Fruit fly (Drosophila melanogaster) whole organism, embryonic: ENCODE results near the gene Gdi.
A peak's percentile ranks its signal among the peaks of the same experiment; 100 is the strongest.

Experiments
- Adf1 ChIP-seq: fragments of 200-800 bp; sonication (Bioruptor generic); IDR thresholded peaks from 2 replicates; pipeline ENCODE4 v1.3.6; 2022; ENCODE audit warnings: missing biosample characterization, missing genetic modification characterization
- Asciz ChIP-seq: fragments of 200-800 bp; sonication (Bioruptor generic); optimal IDR thresholded peaks from 2 replicates; lab custom pipeline; 2017; ENCODE audit warnings: missing biosample characterization, mild to moderate bottlenecking, missing genetic modification characterization, missing genetic modification reagents
- Atf-2 ChIP-seq: fragments of 200-800 bp; sonication (Bioruptor generic); optimal IDR thresholded peaks from 2 replicates; lab custom pipeline; 2016; ENCODE audit warnings: missing biosample characterization, missing genetic modification characterization
- Bteb2 ChIP-seq: fragments of 200-800 bp; sonication (Bioruptor generic); optimal IDR thresholded peaks from 2 replicates; lab custom pipeline; 2016; ENCODE audit warnings: missing biosample characterization, missing genetic modification characterization
- CG10654 ChIP-seq: fragments of 200-800 bp; sonication (Bioruptor generic); optimal IDR thresholded peaks from 2 replicates; lab custom pipeline; 2016; ENCODE audit warnings: missing biosample characterization, missing genetic modification characterization
- CG10979 ChIP-seq: fragments of 200-800 bp; sonication (Bioruptor generic); optimal IDR thresholded peaks from 2 replicates; lab custom pipeline; 2018; ENCODE audit warnings: missing biosample characterization, mild to moderate bottlenecking, missing genetic modification characterization, moderate library complexity
- CG11093 ChIP-seq: fragments of 200-800 bp; sonication (Bioruptor generic); IDR thresholded peaks from 3 replicates; pipeline ENCODE4 v1.3.6; 2022; ENCODE audit warnings: missing biosample characterization, missing genetic modification characterization
- CG11398 ChIP-seq: fragments of 200-800 bp; sonication (Bioruptor generic); optimal IDR thresholded peaks from 2 replicates; lab custom pipeline; 2016; ENCODE audit warnings: missing biosample characterization, missing genetic modification characterization
- CG12236 ChIP-seq: fragments of 200-800 bp; sonication (Bioruptor generic); optimal IDR thresholded peaks from 2 replicates; lab custom pipeline; 2016; ENCODE audit warnings: missing biosample characterization, missing genetic modification characterization
- CG14965 ChIP-seq: fragments of 200-800 bp; sonication (Bioruptor generic); optimal IDR thresholded peaks from 2 replicates; lab custom pipeline; 2016; ENCODE audit warnings: missing biosample characterization, missing genetic modification characterization, borderline replicate concordance
- CG17802 ChIP-seq: fragments of 200-800 bp; sonication (Bioruptor generic); optimal IDR thresholded peaks from 2 replicates; lab custom pipeline; 2018; ENCODE audit warnings: missing biosample characterization, mild to moderate bottlenecking, missing genetic modification characterization, moderate library complexity
- CG1832 ChIP-seq: fragments of 200-800 bp; sonication (Bioruptor generic); optimal IDR thresholded peaks from 2 replicates; lab custom pipeline; 2017; ENCODE audit warnings: missing biosample characterization, mild to moderate bottlenecking, missing genetic modification characterization, inconsistent platforms
- CG18764 ChIP-seq: fragments of 200-800 bp; sonication (Bioruptor generic); optimal IDR thresholded peaks from 3 replicates; lab custom pipeline; 2016; ENCODE audit warnings: missing biosample characterization, missing genetic modification characterization
- CG2202 ChIP-seq: fragments of 200-800 bp; sonication (Bioruptor generic); optimal IDR thresholded peaks from 2 replicates; lab custom pipeline; 2018; ENCODE audit warnings: missing biosample characterization, mild to moderate bottlenecking, missing genetic modification characterization
- CG2678 ChIP-seq: fragments of 200-800 bp; sonication (Bioruptor generic); optimal IDR thresholded peaks from 3 replicates; lab custom pipeline; 2019; ENCODE audit warnings: missing biosample characterization, mild to moderate bottlenecking, missing genetic modification characterization, moderate library complexity
- CG6175 ChIP-seq: fragments of 200-800 bp; sonication (Bioruptor generic); IDR thresholded peaks from 3 replicates; pipeline ENCODE4 v1.3.6; 2022; ENCODE audit warnings: missing biosample characterization, missing genetic modification characterization
- CG7963 ChIP-seq: fragments of 200-800 bp; sonication (Bioruptor generic); IDR thresholded peaks from 3 replicates; pipeline ENCODE4 v1.3.6; 2022; ENCODE audit warnings: missing biosample characterization, missing genetic modification characterization; ENCODE audit not compliant: partially characterized antibody
- CG8359 ChIP-seq: fragments of 200-800 bp; sonication (Bioruptor generic); optimal IDR thresholded peaks from 2 replicates; lab custom pipeline; 2017; ENCODE audit warnings: missing biosample characterization, mild to moderate bottlenecking, missing genetic modification characterization, borderline replicate concordance
- CG8924 ChIP-seq: fragments of 200-800 bp; optimal IDR thresholded peaks from 3 replicates; lab custom pipeline; 2019; ENCODE audit warnings: missing biosample characterization, mild to moderate bottlenecking, missing genetic modification characterization, moderate library complexity
- Dbx ChIP-seq: fragments of 200-800 bp; sonication (Bioruptor generic); IDR thresholded peaks from 3 replicates; pipeline ENCODE4 v1.3.6; 2022; ENCODE audit warnings: missing biosample characterization, missing genetic modification characterization
- Dref ChIP-seq: fragments of 200-800 bp; sonication (Bioruptor generic); IDR thresholded peaks from 2 replicates; pipeline ENCODE4 v1.3.6; 2022; ENCODE audit warnings: missing biosample characterization, missing genetic modification characterization
- Elba2 ChIP-seq: fragments of 200-800 bp; sonication (Bioruptor generic); optimal IDR thresholded peaks from 3 replicates; lab custom pipeline; 2016; ENCODE audit warnings: missing biosample characterization, missing genetic modification characterization
- GATAe ChIP-seq: fragments of 200-800 bp; sonication (Bioruptor generic); conservative IDR thresholded peaks from 2 replicates; pipeline ENCODE4 v1.3.6; 2022; ENCODE audit warnings: missing biosample characterization, missing genetic modification characterization
- Gsc ChIP-seq: fragments of 200-800 bp; sonication (Bioruptor generic); IDR thresholded peaks from 2 replicates; pipeline ENCODE4 v1.3.6; 2022; ENCODE audit warnings: missing biosample characterization, missing genetic modification characterization
- HLH54F ChIP-seq: fragments of 200-800 bp; sonication (Bioruptor generic); optimal IDR thresholded peaks from 3 replicates; lab custom pipeline; 2016; ENCODE audit warnings: missing biosample characterization, missing genetic modification characterization
- Hmr ChIP-seq: fragments of 200-800 bp; sonication (Bioruptor generic); optimal IDR thresholded peaks from 3 replicates; lab custom pipeline; 2017; ENCODE audit warnings: mild to moderate bottlenecking, missing biosample characterization, missing genetic modification reagents, missing genetic modification characterization
- MBD-R2 ChIP-seq: fragments of 200-800 bp; sonication (Bioruptor generic); IDR thresholded peaks from 2 replicates; pipeline ENCODE4 v1.3.6; 2022; ENCODE audit warnings: missing biosample characterization, missing genetic modification characterization
- Mad ChIP-seq: fragments of 200-800 bp; sonication (Bioruptor generic); optimal IDR thresholded peaks from 2 replicates; lab custom pipeline; 2016; ENCODE audit warnings: missing biosample characterization, missing genetic modification characterization
- NC2β ChIP-seq: fragments of 200-800 bp; sonication (Bioruptor generic); optimal IDR thresholded peaks from 2 replicates; lab custom pipeline; 2016; ENCODE audit warnings: missing biosample characterization, missing genetic modification characterization
- Sin3A ChIP-seq: fragments of >200 bp; optimal IDR thresholded peaks from 2 replicates; lab custom pipeline; 2018
- ac ChIP-seq: fragments of 200-800 bp; sonication (Bioruptor generic); optimal IDR thresholded peaks from 3 replicates; lab custom pipeline; 2017; ENCODE audit warnings: missing biosample characterization, mild to moderate bottlenecking, missing genetic modification characterization
- cad ChIP-seq: fragments of >200 bp; optimal IDR thresholded peaks from 2 replicates; lab custom pipeline; 2017; ENCODE audit warnings: missing biosample characterization, missing genetic modification characterization
- caup ChIP-seq: fragments of 200-800 bp; sonication (Bioruptor generic); optimal IDR thresholded peaks from 3 replicates; lab custom pipeline; 2017; ENCODE audit warnings: missing biosample characterization, mild to moderate bottlenecking, missing genetic modification characterization, moderate library complexity; ENCODE audit not compliant: severe bottlenecking
- chm ChIP-seq: fragments of 200-800 bp; sonication (Bioruptor generic); IDR thresholded peaks from 2 replicates; pipeline ENCODE4 v1.3.6; 2022; ENCODE audit warnings: missing biosample characterization, missing genetic modification characterization
- corto ChIP-seq: fragments of 200-800 bp; sonication (Bioruptor generic); optimal IDR thresholded peaks from 2 replicates; lab custom pipeline; 2016; ENCODE audit warnings: missing biosample characterization, mild to moderate bottlenecking, missing genetic modification characterization, moderate library complexity
- crol ChIP-seq: fragments of 200-800 bp; sonication (Bioruptor generic); IDR thresholded peaks from 2 replicates; pipeline ENCODE4 v1.3.6; 2022; ENCODE audit warnings: missing biosample characterization, missing genetic modification characterization
- dimm ChIP-seq: fragments of 200-800 bp; sonication (Bioruptor generic); IDR thresholded peaks from 2 replicates; pipeline ENCODE4 v1.3.6; 2022; ENCODE audit warnings: missing biosample characterization, missing genetic modification characterization
- exex ChIP-seq: fragments of 200-800 bp; sonication (Bioruptor generic); optimal IDR thresholded peaks from 4 replicates; lab custom pipeline; 2018; ENCODE audit warnings: missing biosample characterization, mild to moderate bottlenecking, missing genetic modification characterization, moderate library complexity
- fu2 ChIP-seq: fragments of 200-800 bp; sonication (Bioruptor generic); optimal IDR thresholded peaks from 2 replicates; lab custom pipeline; 2016; ENCODE audit warnings: missing biosample characterization, missing genetic modification characterization
- gem ChIP-seq: fragments of 200-800 bp; sonication (Bioruptor generic); optimal IDR thresholded peaks from 2 replicates; lab custom pipeline; 2019; ENCODE audit warnings: missing biosample characterization, mild to moderate bottlenecking, missing genetic modification characterization, moderate library complexity
- h ChIP-seq: fragments of >200 bp; optimal IDR thresholded peaks from 2 replicates; lab custom pipeline; 2017
- hkb ChIP-seq, 2 experiments: fragments of 200-800 bp in 1 of 2; fragments of >200 bp in 1 of 2; sonication (Bioruptor generic) in 1 of 2; IDR thresholded peaks in 1 of 2; optimal IDR thresholded peaks in 1 of 2; 2 replicates each; pipeline versions ENCODE4 v1.3.6 to Lab custom; 2017 to 2022; ENCODE audit warnings: missing biosample characterization in 1 of 2, missing genetic modification characterization in 1 of 2
- insv ChIP-seq, 2 experiments: fragments of 200-800 bp; sonication (Bioruptor generic); optimal IDR thresholded peaks; 3 replicates each; lab custom pipeline; 2016 to 2018; ENCODE audit warnings: missing biosample characterization in 2 of 2, missing genetic modification characterization in 2 of 2
- klu ChIP-seq: fragments of 200-800 bp; sonication (Bioruptor generic); IDR thresholded peaks from 2 replicates; pipeline ENCODE4 v1.3.6; 2022; ENCODE audit warnings: missing biosample characterization, missing genetic modification characterization
- lov ChIP-seq, 2 experiments: fragments of 200-800 bp in 1 of 2; fragments of >200 bp in 1 of 2; sonication (Bioruptor generic) in 1 of 2; IDR thresholded peaks in 1 of 2; optimal IDR thresholded peaks in 1 of 2; 2 replicates in 1 of 2; 3 replicates in 1 of 2; pipeline versions ENCODE4 v1.3.6 to Lab custom; 2017 to 2022; ENCODE audit warnings: missing biosample characterization in 1 of 2, missing genetic modification characterization in 1 of 2
- mam ChIP-seq: fragments of 200-800 bp; sonication (Bioruptor generic); optimal IDR thresholded peaks from 3 replicates; lab custom pipeline; 2016; ENCODE audit warnings: missing biosample characterization, missing genetic modification characterization
- onecut ChIP-seq: fragments of 200-800 bp; sonication (Bioruptor generic); IDR thresholded peaks from 2 replicates; pipeline ENCODE4 v1.3.6; 2022; ENCODE audit warnings: missing biosample characterization, missing genetic modification characterization
- phol ChIP-seq: fragments of 200-800 bp; sonication (Bioruptor generic); optimal IDR thresholded peaks from 3 replicates; lab custom pipeline; 2018; ENCODE audit warnings: missing biosample characterization, mild to moderate bottlenecking, missing genetic modification characterization, moderate library complexity
- pzg ChIP-seq: fragments of 200-800 bp; sonication (Bioruptor generic); optimal IDR thresholded peaks from 3 replicates; lab custom pipeline; 2018; ENCODE audit warnings: missing biosample characterization, mild to moderate bottlenecking, missing genetic modification characterization, moderate library complexity
- sd ChIP-seq: fragments of 200-800 bp; sonication (Bioruptor generic); optimal IDR thresholded peaks from 3 replicates; lab custom pipeline; 2018; ENCODE audit warnings: missing biosample characterization, mild to moderate bottlenecking, missing genetic modification characterization, moderate library complexity
- sens ChIP-seq: fragments of 200-800 bp; sonication (Bioruptor generic); peaks from one replicate; lab custom pipeline; 2016; ENCODE audit warnings: missing biosample characterization, missing genetic modification characterization
- zfh1 ChIP-seq: fragments of 200-800 bp; sonication (Bioruptor generic); IDR thresholded peaks from 3 replicates; pipeline ENCODE4 v1.3.6; 2022; ENCODE audit warnings: missing biosample characterization, missing genetic modification characterization

The Gdi gene

DNA sequence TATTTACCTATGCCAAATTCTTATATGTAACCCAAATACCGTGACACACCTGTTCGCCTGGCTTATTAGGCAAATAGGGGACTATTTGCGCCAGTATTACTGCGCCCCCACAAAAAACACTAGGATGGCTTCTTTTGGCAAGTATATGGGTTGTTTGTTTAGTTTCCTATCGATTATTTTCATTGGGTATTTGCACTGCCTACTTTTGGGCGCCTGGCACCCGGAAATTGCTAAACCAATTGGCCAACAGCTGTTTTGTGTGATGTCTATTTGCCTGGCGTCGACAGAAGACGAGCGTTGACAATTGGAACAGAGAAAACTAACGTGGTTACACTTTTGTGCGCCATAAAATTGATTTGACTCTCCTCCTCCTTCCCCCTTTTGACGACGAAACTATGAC is 41.7 kb downstream of the Gdi start:
- no peak for TF ChIP-seq GATAe (GFP tag; lab: Robert Waterston, UW)
- TF ChIP-seq lov (optimal IDR thresholded peaks at IDR 0.05; lab: Kevin White, UChicago) = no peak
- no peak for TF ChIP-seq lov (GFP tag; IDR thresholded peaks at IDR 0.05; lab: Robert Waterston, UW)
- peak in 1 of 2 experiments; percentile 37 for TF ChIP-seq insv (GFP tag; optimal IDR thresholded peaks at IDR 0.05; lab: Kevin White, UChicago)
- no peak for TF ChIP-seq Gsc (GFP tag; lab: Robert Waterston, UW)
- TF ChIP-seq sd (tag; lab: Kevin White, UChicago) = no peak
- TF ChIP-seq crol = no peak
- TF ChIP-seq HLH54F (GFP tag; lab: Kevin White, UChicago) = no peak
- no peak for TF ChIP-seq NC2β (GFP tag; lab: Kevin White, UChicago)
- no peak for TF ChIP-seq CG10654 (GFP tag; lab: Kevin White, UChicago)
- peak; percentile 15 for TF ChIP-seq Hmr (GFP tag; lab: Kevin White, UChicago)
- no peak for TF ChIP-seq CG2202 (tag; lab: Kevin White, UChicago)
- TF ChIP-seq Dref = no peak
- TF ChIP-seq CG18764 (GFP tag; lab: Kevin White, UChicago) = no peak
- no peak for TF ChIP-seq Mad (GFP tag; lab: Kevin White, UChicago)
- no peak for TF ChIP-seq CG10979 (tag; lab: Kevin White, UChicago)
- TF ChIP-seq onecut (GFP tag; lab: Robert Waterston, UW) = peak; percentile 53
- no peak for TF ChIP-seq fu2
- no peak for TF ChIP-seq gem
- TF ChIP-seq Atf-2 (GFP tag; lab: Kevin White, UChicago) = no peak
- TF ChIP-seq mam (GFP tag; lab: Kevin White, UChicago) = no peak
- TF ChIP-seq CG1832 (GFP tag; lab: Kevin White, UChicago) = no peak
- no peak for TF ChIP-seq corto (GFP tag; lab: Kevin White, UChicago)
- TF ChIP-seq Sin3A (lab: Kevin White, UChicago) = no peak
- no peak for TF ChIP-seq klu
- TF ChIP-seq Bteb2 (GFP tag; lab: Kevin White, UChicago) = no peak
- no peak for TF ChIP-seq chm (GFP tag; lab: Robert Waterston, UW)
- no peak for TF ChIP-seq ac (GFP tag; lab: Kevin White, UChicago)
- TF ChIP-seq CG8924 (tag; lab: Kevin White, UChicago) = no peak
- TF ChIP-seq CG6175 (GFP tag; lab: Robert Waterston, UW) = no peak
- TF ChIP-seq CG11093 (GFP tag; lab: Robert Waterston, UW) = no peak
- TF ChIP-seq Adf1 = no peak
- no peak for TF ChIP-seq CG11398 (GFP tag; lab: Kevin White, UChicago)
- TF ChIP-seq Dbx = no peak
- TF ChIP-seq pzg (GFP tag; lab: Kevin White, UChicago) = no peak
- peak; percentile 100 for TF ChIP-seq Elba2 (GFP tag; lab: Kevin White, UChicago)
- no peak for TF ChIP-seq CG8359
- TF ChIP-seq dimm (GFP tag; lab: Robert Waterston, UW) = no peak
- TF ChIP-seq h (lab: Kevin White, UChicago) = no peak
- no peak for TF ChIP-seq hkb (optimal IDR thresholded peaks at IDR 0.05; lab: Kevin White, UChicago)
- no peak for TF ChIP-seq hkb (GFP tag; IDR thresholded peaks at IDR 0.05; lab: Robert Waterston, UW)
- TF ChIP-seq CG7963 = no peak
- TF ChIP-seq CG17802 (tag; lab: Kevin White, UChicago) = no peak
- TF ChIP-seq exex (tag; lab: Kevin White, UChicago) = no peak
- TF ChIP-seq zfh1 (GFP tag; lab: Robert Waterston, UW) = no peak
- no peak for TF ChIP-seq phol (tag; lab: Kevin White, UChicago)
- no peak for TF ChIP-seq caup (GFP tag; lab: Kevin White, UChicago)
- TF ChIP-seq sens (GFP tag; lab: Kevin White, UChicago) = peak; percentile 76
- no peak for TF ChIP-seq CG14965 (GFP tag; lab: Kevin White, UChicago)
- TF ChIP-seq CG2678 (tag; lab: Kevin White, UChicago) = no peak
- no peak for TF ChIP-seq Asciz (GFP tag; lab: Kevin White, UChicago)
- no peak for TF ChIP-seq MBD-R2 (GFP tag; lab: Robert Waterston, UW)
- no peak for TF ChIP-seq CG12236 (GFP tag; lab: Kevin White, UChicago)
- TF ChIP-seq cad = peak; percentile 10
